Worm (Caenorhabditis elegans) whole organism, midembryonic: ENCODE results near the gene rab-7.

Source experiments
- cog-1 ChIP-seq: sonication (generic microtip); optimal IDR thresholded peaks from 2 replicates; lab custom pipeline; 2016; ENCODE audit warnings: missing genetic modification characterization, missing compliant biosample characterization
- flt-1 ChIP-seq: fragments of 200-800 bp; sonication (Bioruptor generic); IDR thresholded peaks from 2 replicates; pipeline ENCODE4 v1.3.6; 2022; ENCODE audit warnings: missing genetic modification characterization, missing compliant biosample characterization
- klf-2 ChIP-seq: fragments of 200-800 bp; sonication (Bioruptor generic); conservative IDR thresholded peaks from 2 replicates; pipeline ENCODE4 v1.3.6; 2022; ENCODE audit warnings: missing genetic modification reagents, missing genetic modification characterization, missing compliant biosample characterization
- med-1 ChIP-seq: sonication (generic microtip); optimal IDR thresholded peaks from 2 replicates; lab custom pipeline; 2017; ENCODE audit warnings: missing genetic modification characterization, mild to moderate bottlenecking, missing compliant biosample characterization, antibody characterized with exemption, missing genetic modification reagents; ENCODE audit not compliant: insufficient read depth
- ztf-29 ChIP-seq: fragments of 200-800 bp; sonication (Bioruptor generic); IDR thresholded peaks from 2 replicates; pipeline ENCODE4 v1.3.6; 2022; ENCODE audit warnings: missing genetic modification reagents, missing genetic modification characterization, missing compliant biosample characterization

ce11 chrII:11916945-11917344, 49.8 kb downstream of the rab-7 start:
- TF ChIP-seq ztf-29 (GFP tag; lab: Robert Waterston, UW) (no peak), flt-1 (GFP tag; lab: Robert Waterston, UW) (no peak), klf-2 (GFP tag; lab: Robert Waterston, UW) (no peak), cog-1 (tag; lab: Kevin White, UChicago) (no peak), med-1 (GFP tag; lab: Kevin White, UChicago) (no peak)
